Fruit fly (Drosophila melanogaster): ENCODE measurements around the gene tHMG2.

Gene tHMG2

dm6 chr3R:22468829-22469487, 23.8 kb upstream of the tHMG2 start (continued):
- TF ChIP-seq CG17568 (GFP tag; optimal IDR thresholded peaks at IDR 0.05) (no peak), sens-2 (GFP tag; IDR thresholded peaks at IDR 0.05) (peak; percentile 65; the same call in 1 of the 2 replicates), CG13424 (tag; optimal IDR thresholded peaks at IDR 0.05) (peak; percentile 90), CG16779 (GFP tag; IDR thresholded peaks at IDR 0.05) (peak; percentile 76; the same call in 1 of the 2 replicates), pan (optimal IDR thresholded peaks at IDR 0.05) (no peak), pan (GFP tag; optimal IDR thresholded peaks at IDR 0.05 in 1 of 2, IDR thresholded peaks at IDR 0.05 in 1 of 2) (peak in 1 of 2 experiments; percentile 83), Xbp1 (GFP tag; optimal IDR thresholded peaks at IDR 0.05) (peak; percentile 90), repo (GFP tag; optimal IDR thresholded peaks at IDR 0.05) (peak; percentile 72), lilli (GFP tag; optimal IDR thresholded peaks at IDR 0.05) (peak; percentile 89), CG2889 (GFP tag; IDR thresholded peaks at IDR 0.05) (peak; percentile 62), disco-r (GFP tag; optimal IDR thresholded peaks at IDR 0.05) (peak; percentile 57), Ets97D (GFP tag; optimal IDR thresholded peaks at IDR 0.05) (peak; percentile 50), CG15696 (tag; optimal IDR thresholded peaks at IDR 0.05) (peak; percentile 10), CG4404 (GFP tag; IDR thresholded peaks at IDR 0.05) (peak; percentile 46), Vsx1 (GFP tag; optimal IDR thresholded peaks at IDR 0.05) (peak; percentile 43), Neu2 (GFP tag; optimal IDR thresholded peaks at IDR 0.05; ENCODE audit: borderline replicate concordance) (no peak), CG7556 (GFP tag; optimal IDR thresholded peaks at IDR 0.05) (peak; percentile 91), CG16863 (GFP tag; optimal IDR thresholded peaks at IDR 0.05) (peak; percentile 82), E2f2 (GFP tag; IDR thresholded peaks at IDR 0.05) (peak; percentile 57), CG2202 (tag; optimal IDR thresholded peaks at IDR 0.05) (no peak), B-H1 (GFP tag; IDR thresholded peaks at IDR 0.05) (peak; percentile 76), CG4730 (GFP tag; IDR thresholded peaks at IDR 0.05) (peak; percentile 80), MESR4 (GFP tag; optimal IDR thresholded peaks at IDR 0.05) (peak; percentile 13), Oaz (GFP tag; IDR thresholded peaks at IDR 0.05) (peak; percentile 74), CG4282 (GFP tag; optimal IDR thresholded peaks at IDR 0.05) (peak; percentile 62), Spps (tag; optimal IDR thresholded peaks at IDR 0.05) (peak; percentile 11), CG33557 (GFP tag; optimal IDR thresholded peaks at IDR 0.05) (no peak), CG11723 (GFP tag; optimal IDR thresholded peaks at IDR 0.05) (peak; percentile 64), CG30020 (tag; optimal IDR thresholded peaks at IDR 0.05) (no peak), amos (GFP tag; IDR thresholded peaks at IDR 0.05; ENCODE audit: partially characterized antibody) (no peak), CG34376 (GFP tag; optimal IDR thresholded peaks at IDR 0.05) (peak; percentile 90), CG10267 (tag; optimal IDR thresholded peaks at IDR 0.05) (peak; percentile 69), Rx (GFP tag; IDR thresholded peaks at IDR 0.05) (peak; percentile 67), gsb (GFP tag; IDR thresholded peaks at IDR 0.05) (peak; percentile 73), CG15601 (tag; optimal IDR thresholded peaks at IDR 0.05) (no peak), sisA (GFP tag; IDR thresholded peaks at IDR 0.05) (peak; percentile 83), CG17186 (GFP tag; optimal IDR thresholded peaks at IDR 0.05) (peak; percentile 10), Oli (tag; optimal IDR thresholded peaks at IDR 0.05) (peak; percentile 89), Dip3 (GFP tag; optimal IDR thresholded peaks at IDR 0.05) (peak; percentile 82), CG14667 (GFP tag; IDR thresholded peaks at IDR 0.05) (peak; percentile 82), CG9876 (GFP tag; optimal IDR thresholded peaks at IDR 0.05) (peak; percentile 80), usp (GFP tag; optimal IDR thresholded peaks at IDR 0.05) (no peak), Kr (GFP tag; optimal IDR thresholded peaks at IDR 0.05) (no peak), CG7963 (GFP tag; IDR thresholded peaks at IDR 0.05; ENCODE audit: partially characterized antibody) (no peak), slou (GFP tag; optimal IDR thresholded peaks at IDR 0.05) (peak; percentile 87), exex (tag; optimal IDR thresholded peaks at IDR 0.05) (peak; percentile 65), Nf-YB (GFP tag; optimal IDR thresholded peaks at IDR 0.05) (peak; percentile 66), gt (GFP tag; IDR thresholded peaks at IDR 0.05) (0 out of 2 replicates have a peak, but pooled peaks have one; percentile 16), ERR (GFP tag; optimal IDR thresholded peaks at IDR 0.05) (peak; percentile 73), gsb-n (tag; optimal IDR thresholded peaks at IDR 0.05) (peak; percentile 53)
